Worm (Caenorhabditis elegans): ENCODE results near the gene lido-7.

ce11 chrII:3020899-3021298 is 32.8 kb downstream of the lido-7 start:
- TF ChIP-seq pha-4 (tag; optimal IDR thresholded peaks at IDR 0.05) (no peak), ham-2 (GFP tag; optimal IDR thresholded peaks at IDR 0.05) (no peak), nhr-28 (tag; optimal IDR thresholded peaks at IDR 0.05) (no peak), blmp-1 (tag; optimal IDR thresholded peaks at IDR 0.05) (no peak), elt-3 (tag; optimal IDR thresholded peaks at IDR 0.05) (no peak), nhr-237 (tag; optimal IDR thresholded peaks at IDR 0.05) (no peak)

Data from whole organism, mixed stage, embryonic.